Fruit fly (Drosophila melanogaster): Measurements from ENCODE around the gene CG34140.

CG34140 gene

dm6 chr3L:178445-178844 is 5.8 kb downstream of the CG34140 start (continued):
- TF ChIP-seq D (optimal IDR thresholded peaks at IDR 0.05) = no peak
- TF ChIP-seq D (GFP tag; optimal IDR thresholded peaks at IDR 0.05) = no peak
- peak; percentile 4 for TF ChIP-seq Kr (GFP tag; optimal IDR thresholded peaks at IDR 0.05)
- TF ChIP-seq CG4328 (GFP tag; optimal IDR thresholded peaks at IDR 0.05) = no peak
- no peak for TF ChIP-seq sqz (GFP tag; optimal IDR thresholded peaks at IDR 0.05)
- no peak for TF ChIP-seq CG15073 (GFP tag; optimal IDR thresholded peaks at IDR 0.05)
- peak; percentile 16 for TF ChIP-seq CG12659 (GFP tag; optimal IDR thresholded peaks at IDR 0.05)
- peak; percentile 57 for TF ChIP-seq Med (GFP tag)
- no peak for TF ChIP-seq CG4820 (GFP tag; optimal IDR thresholded peaks at IDR 0.05)
- no peak for TF ChIP-seq unc-4 (GFP tag; IDR thresholded peaks at IDR 0.05; ENCODE audit: partially characterized antibody)

- TF ChIP-seq CG7357 (GFP tag; IDR thresholded peaks at IDR 0.05) (no peak), CG7786 (GFP tag; optimal IDR thresholded peaks at IDR 0.05) (no peak), kni (GFP tag; optimal IDR thresholded peaks at IDR 0.05) (no peak), fd64A (GFP tag; optimal IDR thresholded peaks at IDR 0.05) (no peak), CG13624 (GFP tag; optimal IDR thresholded peaks at IDR 0.05) (no peak), wek (GFP tag; optimal IDR thresholded peaks at IDR 0.05) (no peak), p53 (GFP tag; optimal IDR thresholded peaks at IDR 0.05) (no peak), CG34376 (GFP tag; optimal IDR thresholded peaks at IDR 0.05) (no peak), CG33213 (GFP tag; optimal IDR thresholded peaks at IDR 0.05) (no peak), CG16815 (GFP tag; optimal IDR thresholded peaks at IDR 0.05) (no peak), Lpt (GFP tag; optimal IDR thresholded peaks at IDR 0.05) (no peak), unpg (GFP tag; optimal IDR thresholded peaks at IDR 0.05) (no peak), fru (optimal IDR thresholded peaks at IDR 0.05) (no peak), CG31224 (GFP tag; IDR thresholded peaks at IDR 0.05) (no peak), Ptx1 (GFP tag; IDR thresholded peaks at IDR 0.05) (no peak), CG4404 (GFP tag; IDR thresholded peaks at IDR 0.05) (no peak), Drgx (GFP tag; IDR thresholded peaks at IDR 0.05) (no peak), Meics (GFP tag; optimal IDR thresholded peaks at IDR 0.05) (no peak), nerfin-1 (tag; optimal IDR thresholded peaks at IDR 0.05) (no peak), CoRest (tag; optimal IDR thresholded peaks at IDR 0.05) (no peak), Gsc (GFP tag; IDR thresholded peaks at IDR 0.05) (no peak), btn (GFP tag; optimal IDR thresholded peaks at IDR 0.05) (no peak), sc (optimal IDR thresholded peaks at IDR 0.05) (no peak), sc (GFP tag; optimal IDR thresholded peaks at IDR 0.05) (no peak), odd (GFP tag; optimal IDR thresholded peaks at IDR 0.05) (no peak), zen (tag; optimal IDR thresholded peaks at IDR 0.05) (no peak), salm (tag; optimal IDR thresholded peaks at IDR 0.05) (no peak), Dp (GFP tag; optimal IDR thresholded peaks at IDR 0.05) (no peak), Atf6 (GFP tag; IDR thresholded peaks at IDR 0.05) (no peak), esg (GFP tag; conservative IDR thresholded peaks at IDR 0.05) (no peak), lbe (GFP tag; optimal IDR thresholded peaks at IDR 0.05) (no peak), B-H1 (GFP tag; IDR thresholded peaks at IDR 0.05) (no peak), NfI (GFP tag; optimal IDR thresholded peaks at IDR 0.05) (no peak), dmrt99B (tag; optimal IDR thresholded peaks at IDR 0.05) (no peak), CG4360 (GFP tag; IDR thresholded peaks at IDR 0.05) (no peak), Sox102F (GFP tag; optimal IDR thresholded peaks at IDR 0.05) (no peak), MTF-1 (GFP tag; optimal IDR thresholded peaks at IDR 0.05; ENCODE audit: borderline replicate concordance) (no peak), bbx (GFP tag; IDR thresholded peaks at IDR 0.05; ENCODE audit: partially characterized antibody) (peak; percentile 65), CG32532 (GFP tag; IDR thresholded peaks at IDR 0.05) (no peak), Hr39 (optimal IDR thresholded peaks at IDR 0.05) (no peak), CG6813 (GFP tag; optimal IDR thresholded peaks at IDR 0.05) (no peak), CG15514 (GFP tag; optimal IDR thresholded peaks at IDR 0.05) (no peak)
Measured at dm6 chr3L:177938-178337, 6.3 kb downstream of the CG34140 start.

All from whole organism, embryonic.